Worm (Caenorhabditis elegans): ENCODE results near the gene F42A10.9.

F42A10.9 gene

DNA sequence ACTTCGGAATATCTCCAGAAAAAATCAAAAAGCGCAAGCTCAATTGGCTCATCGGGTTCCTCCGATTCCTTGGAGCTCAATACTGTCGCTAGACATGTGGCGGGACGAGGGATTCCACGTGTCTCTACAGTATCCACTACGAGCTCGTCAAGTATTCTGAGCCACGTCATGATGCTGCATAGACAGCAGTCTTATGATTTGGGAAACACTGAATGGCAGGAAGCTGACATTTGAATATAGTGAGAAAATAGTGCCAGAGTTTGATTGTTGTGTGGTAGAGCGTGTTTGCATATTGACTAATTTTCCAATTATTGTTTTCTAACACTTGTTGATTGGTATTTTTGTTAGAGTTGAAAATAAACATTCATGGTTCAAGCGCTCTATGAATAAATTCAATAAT is 992 bp upstream of the F42A10.9 start:
- TF ChIP-seq nhr-80 (tag; optimal IDR thresholded peaks at IDR 0.05) (peak; percentile 60), let-607 (tag; optimal IDR thresholded peaks at IDR 0.05) (peak; percentile 77 to 94), F10E7.11 (tag; optimal IDR thresholded peaks at IDR 0.05) (no peak), madf-3 (GFP tag; IDR thresholded peaks at IDR 0.05) (no peak), mes-4 (tag; optimal IDR thresholded peaks at IDR 0.05) (no peak), B0019.2 (GFP tag; conservative IDR thresholded peaks at IDR 0.05) (no peak), snpc-3.4 (tag; optimal IDR thresholded peaks at IDR 0.05) (no peak), bed-1 (GFP tag; IDR thresholded peaks at IDR 0.05) (no peak), unc-62 (GFP tag; optimal IDR thresholded peaks at IDR 0.05) (peak; percentile 52)

DNA sequence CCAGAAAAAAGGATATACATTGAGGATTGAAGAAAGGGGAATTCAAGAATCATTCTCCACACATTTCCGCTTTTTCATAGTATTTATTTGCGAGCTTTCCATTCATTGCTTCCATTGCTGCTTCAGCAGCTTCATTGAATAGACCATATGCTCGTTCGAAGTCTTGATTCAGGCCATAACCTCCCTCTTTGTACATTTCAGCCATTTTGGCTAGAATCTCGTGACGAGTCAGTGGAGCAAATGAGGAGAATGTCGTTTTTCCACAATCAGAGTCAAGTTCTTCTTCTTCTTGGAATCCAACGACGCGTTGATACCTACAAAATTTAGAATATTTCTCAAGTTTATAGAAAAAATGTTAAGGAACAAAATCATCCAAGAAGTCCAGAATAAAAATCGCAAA is 867 bp downstream of the F42A10.9 start:
- TF ChIP-seq chd-7 (tag; optimal IDR thresholded peaks at IDR 0.05) (peak; percentile 7), lin-35 (GFP tag; optimal IDR thresholded peaks at IDR 0.05) (no peak), K12H6.12 (tag; optimal IDR thresholded peaks at IDR 0.05) (no peak), ztf-26 (tag; optimal IDR thresholded peaks at IDR 0.05) (peak; percentile 3), ceh-40 (GFP tag; IDR thresholded peaks at IDR 0.05) (no peak), snpc-1.1 (tag; optimal IDR thresholded peaks at IDR 0.05; ENCODE audit: insufficient read depth) (no peak), ekl-4 (GFP tag; IDR thresholded peaks at IDR 0.05) (peak; percentile 9; the same call in 1 of the 2 replicates)

DNA sequence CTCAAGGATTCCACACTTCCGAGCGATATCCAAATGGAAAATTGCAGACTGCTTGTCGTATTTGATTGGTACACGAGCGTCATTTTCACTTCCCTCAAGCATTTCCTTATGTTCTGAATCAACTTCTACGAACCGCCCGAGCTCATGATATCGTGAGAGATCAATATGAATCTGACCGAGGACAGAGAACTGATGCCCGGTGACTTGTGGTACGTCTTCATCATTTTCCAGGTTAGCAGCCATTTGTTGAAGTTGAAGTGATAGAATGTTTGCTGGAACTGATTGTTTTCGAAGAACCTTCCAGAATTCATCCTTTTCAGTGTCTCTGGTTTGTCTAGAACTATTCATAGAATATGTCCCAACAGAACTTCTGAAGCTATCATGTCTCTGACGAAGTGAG is 2.3 kb downstream of the F42A10.9 start:
- TF ChIP-seq nfyb-1 (GFP tag; IDR thresholded peaks at IDR 0.05) (peak; percentile 20; the same call in 1 of the 2 replicates), T07F8.4 (tag; optimal IDR thresholded peaks at IDR 0.05) (no peak), let-607 (tag; optimal IDR thresholded peaks at IDR 0.05) (no peak), cebp-1 (GFP tag; IDR thresholded peaks at IDR 0.05) (no peak), cebp-1 (tag; optimal IDR thresholded peaks at IDR 0.05) (no peak), efl-1 (GFP tag; optimal IDR thresholded peaks at IDR 0.05) (no peak)

DNA sequence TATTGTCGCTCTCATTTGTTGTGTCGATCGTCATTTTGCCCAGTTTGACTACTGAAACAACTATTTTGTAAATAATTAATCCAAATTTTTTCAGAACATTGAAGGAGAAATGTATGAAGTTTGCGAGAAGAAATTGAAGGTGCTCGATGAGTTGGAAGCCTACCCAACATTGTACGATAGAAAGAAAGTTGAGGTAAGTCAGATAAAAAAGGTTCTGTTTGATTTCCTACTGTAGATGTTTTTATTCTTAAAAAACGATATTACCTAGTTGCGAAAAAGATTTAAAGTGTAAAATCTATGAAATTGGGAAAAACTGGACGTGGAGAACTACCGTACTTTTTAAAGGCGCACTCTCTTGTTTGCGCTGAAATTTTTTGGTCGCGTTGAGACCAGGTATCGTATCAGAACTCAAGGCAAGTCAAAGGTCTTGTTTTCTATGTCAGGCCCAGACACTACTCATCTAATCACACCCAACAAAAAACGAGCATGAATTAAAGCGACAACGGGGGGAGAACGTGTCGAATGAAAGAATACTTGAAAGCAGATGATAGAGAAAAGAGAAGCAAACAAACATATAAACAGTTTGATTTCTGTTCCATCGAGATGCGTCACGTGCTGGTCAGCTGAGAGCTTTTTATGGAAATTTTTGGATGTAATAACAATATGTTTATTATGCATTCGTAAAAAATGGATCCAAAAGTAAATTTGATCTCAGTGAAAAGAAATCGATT is 4.3 kb downstream of the F42A10.9 start, which contains the start of gene efk-1:
Gene efk-1, minus strand, starts transcription at position 51 of the 731 bp plus-strand sequence.
- peak; percentile 61 for TF ChIP-seq attf-5 (GFP tag; optimal IDR thresholded peaks at IDR 0.05)
- no peak for TF ChIP-seq cebp-1 (GFP tag; IDR thresholded peaks at IDR 0.05)
- TF ChIP-seq cebp-1 (tag; optimal IDR thresholded peaks at IDR 0.05): peak; percentile 44
- TF ChIP-seq ama-1 (optimal IDR thresholded peaks at IDR 0.05): peak; percentile 78
- TF ChIP-seq ama-1 (GFP tag; optimal IDR thresholded peaks at IDR 0.05): no peak
- TF ChIP-seq Y95B8A.8 (GFP tag; IDR thresholded peaks at IDR 0.05): 0 out of 2 replicates have a peak, but pooled peaks have one; percentile 23
- TF ChIP-seq egl-18 (GFP tag; IDR thresholded peaks at IDR 0.05): no peak
- TF ChIP-seq dox-1 (GFP tag; IDR thresholded peaks at IDR 0.05): peak; percentile 30; the same call in 1 of the 2 replicates
- peak; percentile 14 for TF ChIP-seq zim-3 (tag; optimal IDR thresholded peaks at IDR 0.05)
- TF ChIP-seq madf-6 (GFP tag; IDR thresholded peaks at IDR 0.05): no peak
- 0 out of 2 replicates have a peak, but pooled peaks have one; percentile 46 for TF ChIP-seq F39B2.1 (GFP tag; IDR thresholded peaks at IDR 0.05)

DNA sequence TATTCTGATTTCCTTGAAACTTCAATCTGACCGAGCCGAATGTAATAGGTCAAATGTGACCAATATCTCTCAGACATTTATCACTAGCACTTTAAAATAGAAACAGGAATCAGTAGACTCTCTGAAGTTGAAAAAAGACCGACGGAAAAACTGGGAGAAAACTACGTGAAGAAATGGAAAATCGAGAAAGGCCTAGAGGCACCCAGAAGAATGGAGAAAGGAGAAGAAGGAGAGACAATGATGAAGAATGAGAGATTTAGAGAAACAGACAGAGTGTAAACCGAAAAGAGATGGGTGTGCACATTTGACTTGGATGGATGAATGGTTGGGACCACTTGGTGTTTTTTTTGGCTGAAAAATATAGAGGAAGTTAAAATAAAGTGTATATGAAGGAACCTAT is 5.7 kb downstream of the F42A10.9 start:
- TF ChIP-seq nhr-90 (tag; optimal IDR thresholded peaks at IDR 0.05) (no peak), aptf-2 (GFP tag; conservative IDR thresholded peaks at IDR 0.05) (no peak), aptf-3 (GFP tag; IDR thresholded peaks at IDR 0.05) (no peak), ztf-28 (GFP tag; IDR thresholded peaks at IDR 0.05) (no peak), atf-7 (tag; optimal IDR thresholded peaks at IDR 0.05) (no peak), madf-10 (tag; optimal IDR thresholded peaks at IDR 0.05) (no peak), hsf-1 (GFP tag; IDR thresholded peaks at IDR 0.05) (peak; percentile 84), B0019.2 (GFP tag; conservative IDR thresholded peaks at IDR 0.05) (no peak), ekl-4 (GFP tag; IDR thresholded peaks at IDR 0.05) (no peak), dox-1 (GFP tag; IDR thresholded peaks at IDR 0.05) (peak; percentile 7; the same call in 1 of the 2 replicates), sptf-2 (GFP tag; optimal IDR thresholded peaks at IDR 0.05) (no peak), B0261.1 (tag; optimal IDR thresholded peaks at IDR 0.05) (no peak), bed-1 (GFP tag; IDR thresholded peaks at IDR 0.05) (no peak), ztf-3 (GFP tag; optimal IDR thresholded peaks at IDR 0.05) (no peak), lag-1 (GFP tag; IDR thresholded peaks at IDR 0.05) (no peak), lin-35 (GFP tag; optimal IDR thresholded peaks at IDR 0.05) (peak in 1 of 3 experiments; percentile 30), F55B11.4 (tag; optimal IDR thresholded peaks at IDR 0.05; ENCODE audit: borderline replicate concordance, insufficient read depth) (no peak)

Data from whole organism, young adult.